Fruit fly (Drosophila melanogaster): ENCODE results near the gene CG11600.

- no peak for TF ChIP-seq Eip93F (GFP tag; optimal IDR thresholded peaks at IDR 0.05)
- TF ChIP-seq CG8119 (GFP tag; IDR thresholded peaks at IDR 0.05) = no peak
- no peak for TF ChIP-seq achi (GFP tag; optimal IDR thresholded peaks at IDR 0.05)
- TF ChIP-seq CG3919 (GFP tag; optimal IDR thresholded peaks at IDR 0.05) = no peak
- TF ChIP-seq topi (GFP tag; optimal IDR thresholded peaks at IDR 0.05) = no peak
- no peak for TF ChIP-seq CG31627 (GFP tag; optimal IDR thresholded peaks at IDR 0.05)
- TF ChIP-seq CG16779 (tag; optimal IDR thresholded peaks at IDR 0.05) = no peak
- no peak for TF ChIP-seq esn (GFP tag; optimal IDR thresholded peaks at IDR 0.05)
- no peak for TF ChIP-seq Sox102F (GFP tag; optimal IDR thresholded peaks at IDR 0.05)
These were observed 49.0 kb downstream of the CG11600 start for dm6 chr3R:12685290-12685689.
